Fruit fly (Drosophila melanogaster) whole organism: ENCODE measurements around the gene msi.

Experiments
- CG8478 ChIP-seq: fragments of >200 bp; optimal IDR thresholded peaks from 2 replicates; lab custom pipeline; 2018; ENCODE audit warnings: inconsistent platforms
- Dll ChIP-seq: fragments of >200 bp; optimal IDR thresholded peaks from 2 replicates; lab custom pipeline; 2017
- EcR ChIP-seq, 2 experiments: fragments of >200 bp; optimal IDR thresholded peaks; 2 replicates each; lab custom pipeline; 2017; ENCODE audit warnings: missing biosample characterization in 2 of 2, missing genetic modification characterization in 2 of 2, missing genetic modification reagents in 2 of 2
- pan ChIP-seq: fragments of >200 bp; optimal IDR thresholded peaks from 2 replicates; lab custom pipeline; 2017
- psq ChIP-seq: fragments of >200 bp; optimal IDR thresholded peaks from 2 replicates; lab custom pipeline; 2017
- usp ChIP-seq: fragments of >200 bp; optimal IDR thresholded peaks from 2 replicates; lab custom pipeline; 2017; ENCODE audit warnings: missing biosample characterization, missing genetic modification characterization, mixed read lengths

Gene msi

DNA sequence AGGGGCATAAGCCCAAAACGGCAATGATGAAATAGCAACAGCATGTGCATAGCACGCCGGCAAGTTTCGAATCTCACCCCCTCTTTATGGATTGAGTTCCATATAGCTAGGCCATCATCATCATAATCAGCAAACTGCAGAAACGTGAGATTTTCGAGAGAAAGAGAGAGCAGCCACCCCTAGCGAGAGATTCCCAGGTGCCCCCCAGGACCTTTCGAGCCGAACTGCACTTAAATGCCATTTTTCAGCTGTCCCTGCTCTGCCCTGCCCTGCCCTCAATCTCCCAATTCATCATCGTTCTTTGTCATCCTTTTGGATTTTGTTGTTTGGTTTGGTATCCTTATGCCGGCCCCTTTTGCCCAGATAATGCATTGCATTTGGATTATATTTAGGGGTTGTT is 71.8 kb downstream of the msi start:
- TF ChIP-seq Dll = no peak
- TF ChIP-seq EcR (GFP tag; optimal IDR thresholded peaks at IDR 0.05; lab: Kevin White, UChicago) = no peak
- no peak for TF ChIP-seq CG8478 (lab: Kevin White, UChicago)
- no peak for TF ChIP-seq usp (GFP tag; lab: Kevin White, UChicago)
- TF ChIP-seq psq (lab: Kevin White, UChicago) = no peak
- no peak for TF ChIP-seq pan (lab: Kevin White, UChicago)

DNA sequence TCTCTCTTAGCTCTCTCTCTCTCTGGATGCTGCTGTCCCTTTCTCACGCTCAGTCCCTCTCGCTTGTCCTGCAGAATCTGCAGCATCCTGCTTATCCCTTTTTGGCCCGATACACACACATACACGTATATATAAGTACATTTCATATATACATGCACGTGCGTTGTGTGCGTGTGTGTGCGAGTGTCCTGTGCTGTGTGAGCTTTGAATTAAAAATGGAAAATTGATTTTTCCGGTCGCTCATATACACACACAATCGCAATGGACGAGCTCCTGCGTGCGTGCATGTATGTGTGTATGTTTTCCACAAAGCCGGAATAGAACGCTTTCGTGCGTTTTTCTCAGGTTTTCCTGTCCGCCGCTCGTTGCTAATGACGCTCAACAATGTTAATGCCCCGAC is 72.6 kb downstream of the msi start:
- TF ChIP-seq pan (lab: Kevin White, UChicago) = no peak

DNA sequence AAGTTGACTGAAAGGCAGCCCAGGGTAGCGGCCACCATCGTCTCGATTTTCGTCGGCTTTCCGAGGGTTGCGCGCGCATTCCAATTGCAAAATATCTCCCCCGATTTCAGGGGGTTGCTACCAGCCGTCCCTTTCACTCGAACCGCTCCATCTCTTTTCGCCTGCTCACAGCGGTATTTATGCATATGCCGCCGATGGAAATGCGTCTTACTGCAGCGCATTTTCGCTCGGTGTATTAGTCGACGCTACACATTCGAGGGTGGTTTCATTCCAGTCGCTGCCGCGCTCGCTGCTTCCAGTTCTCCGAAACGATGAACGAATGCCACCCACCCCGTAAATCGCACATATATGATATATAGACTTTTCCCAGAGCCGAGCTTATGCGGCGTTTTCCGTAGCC is 73.2 kb downstream of the msi start:
- TF ChIP-seq psq (lab: Kevin White, UChicago) (no peak), EcR (GFP tag; optimal IDR thresholded peaks at IDR 0.05; lab: Kevin White, UChicago) (no peak), CG8478 (lab: Kevin White, UChicago) (no peak), Dll (no peak)

DNA sequence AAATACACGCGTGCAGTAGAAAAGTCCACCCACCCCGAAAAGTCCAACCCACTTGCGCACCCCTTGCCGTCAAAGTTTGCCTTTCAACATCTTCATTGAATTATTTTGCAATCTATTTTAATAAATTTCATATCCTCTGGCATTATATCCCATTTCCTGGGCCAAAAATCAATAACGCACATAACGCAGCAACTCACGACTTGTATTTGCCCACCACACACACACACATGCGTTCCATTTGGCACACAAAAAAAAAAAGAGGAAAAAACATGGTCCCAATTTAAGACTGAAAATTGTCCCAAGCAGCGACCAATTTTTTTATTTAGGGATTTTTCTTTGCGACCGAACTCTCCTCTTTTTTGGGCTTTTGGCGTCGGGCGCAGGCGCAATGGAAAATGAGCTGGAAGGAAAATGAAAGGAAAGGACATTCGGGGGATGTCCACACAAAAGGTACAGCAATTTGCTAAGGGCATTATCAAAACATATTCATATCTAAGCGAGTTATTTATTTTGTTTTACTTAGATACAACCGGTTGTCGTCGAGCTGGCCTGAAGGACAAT is 75.0 kb downstream of the msi start:
- TF ChIP-seq Dll = no peak
- no peak for TF ChIP-seq psq (lab: Kevin White, UChicago)
- no peak for TF ChIP-seq usp (GFP tag; lab: Kevin White, UChicago)
- TF ChIP-seq pan (lab: Kevin White, UChicago) = no peak

DNA sequence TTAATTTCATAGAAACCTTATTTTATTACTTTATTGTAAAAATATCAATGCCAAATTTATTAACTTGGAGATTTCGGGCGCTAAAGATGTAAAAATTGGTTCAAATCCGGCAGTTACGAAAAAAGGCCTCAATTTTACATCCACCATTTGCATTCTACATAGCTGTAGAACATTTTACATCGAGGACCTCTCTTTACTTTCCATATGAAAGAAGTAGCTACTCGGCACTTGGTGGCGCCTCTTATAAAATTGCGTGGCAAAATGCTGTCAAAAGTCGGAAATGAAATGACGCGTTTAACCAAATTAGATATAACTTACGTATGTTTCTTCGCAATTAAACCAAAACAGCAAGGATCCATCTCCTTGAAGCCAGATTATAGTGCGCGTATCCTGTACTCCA is 75.6 kb downstream of the msi start:
- TF ChIP-seq CG8478 (lab: Kevin White, UChicago) = no peak

DNA sequence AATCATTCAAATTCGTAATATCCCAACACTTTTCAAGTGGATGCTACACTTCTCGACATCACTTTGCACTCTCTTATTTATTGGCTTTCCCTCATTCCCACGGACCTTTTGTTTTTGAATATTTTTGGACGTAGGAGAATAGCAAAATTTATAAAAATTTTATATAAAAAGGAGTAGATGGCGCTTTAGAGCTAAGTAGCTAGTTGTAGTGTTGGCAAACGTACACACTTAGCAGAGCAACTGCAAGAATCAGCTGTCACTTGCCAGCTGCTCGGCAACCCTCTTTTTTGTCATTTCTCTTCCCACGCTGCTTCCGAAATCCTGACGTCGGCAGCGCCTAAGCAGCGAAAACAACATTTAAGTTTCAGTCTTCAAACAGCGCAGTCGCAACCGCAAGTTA is 78.2 kb downstream of the msi start:
- no peak for TF ChIP-seq Dll
- no peak for TF ChIP-seq CG8478 (lab: Kevin White, UChicago)
- TF ChIP-seq EcR (GFP tag; optimal IDR thresholded peaks at IDR 0.05; lab: Kevin White, UChicago) = no peak
- TF ChIP-seq psq (lab: Kevin White, UChicago) = no peak
- no peak for TF ChIP-seq usp (GFP tag; lab: Kevin White, UChicago)

DNA sequence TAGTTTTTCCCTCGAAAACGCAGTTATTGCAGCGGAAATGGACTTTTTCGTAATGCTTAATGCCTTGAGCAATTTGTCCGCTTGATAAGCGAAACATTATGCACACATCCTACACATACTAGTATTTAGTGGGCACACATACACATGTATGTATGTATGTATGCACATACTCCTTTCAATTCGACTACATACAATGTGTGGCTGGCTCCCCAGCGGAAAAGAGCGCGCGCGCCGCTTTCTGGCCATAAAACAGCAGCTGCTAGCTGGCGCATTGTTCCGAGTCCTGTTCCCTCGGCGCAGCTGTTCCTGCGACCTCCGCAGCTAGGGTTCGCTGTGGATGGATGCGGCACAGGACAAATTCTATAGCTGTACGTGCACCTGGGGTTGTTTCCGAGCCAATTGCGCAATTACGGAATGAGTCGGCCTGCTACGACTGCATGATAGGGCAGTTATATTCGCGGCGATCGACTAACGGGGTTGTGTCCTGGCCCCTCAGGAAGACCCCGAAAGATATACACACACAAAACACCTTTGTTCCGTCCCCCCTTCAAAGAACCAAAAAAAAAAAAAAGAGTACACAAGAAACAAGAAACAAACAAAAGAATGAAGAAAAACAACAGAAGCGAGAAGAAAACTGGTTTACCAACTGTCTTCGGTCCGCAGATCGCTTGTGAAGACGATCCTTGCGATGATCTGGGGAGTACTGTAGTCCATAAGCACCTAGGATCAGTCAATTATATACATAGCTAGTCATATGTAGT is 80.5 kb downstream of the msi start:
- TF ChIP-seq CG8478 (lab: Kevin White, UChicago) = no peak
- TF ChIP-seq Dll = no peak
- TF ChIP-seq psq (lab: Kevin White, UChicago) = no peak
- TF ChIP-seq usp (GFP tag; lab: Kevin White, UChicago) = no peak
- TF ChIP-seq EcR (GFP tag; optimal IDR thresholded peaks at IDR 0.05; lab: Kevin White, UChicago) = no peak
- TF ChIP-seq pan (lab: Kevin White, UChicago) = no peak

DNA sequence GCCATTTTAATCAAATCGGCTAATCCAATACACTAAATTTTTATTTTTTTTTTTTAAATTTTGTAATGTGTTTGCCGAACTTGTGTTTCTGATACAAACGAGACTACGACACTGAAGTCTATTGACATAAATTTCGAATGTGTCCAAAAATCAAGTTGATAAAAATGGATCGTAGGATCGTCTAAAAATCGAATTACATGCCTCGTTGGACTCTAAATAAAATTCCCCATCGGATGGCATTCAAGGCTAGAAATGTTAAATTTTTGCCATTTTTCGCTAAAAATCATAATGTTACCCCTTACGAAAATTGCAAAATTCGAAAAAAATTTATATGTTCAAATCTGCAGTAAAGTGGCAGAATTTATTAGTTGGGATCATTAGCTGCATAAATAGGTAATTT is 93.1 kb downstream of the msi start, which contains the start of gene ymp:
Gene ymp, minus strand, starts transcription at position 101 of the 400 bp plus-strand sequence.
- TF ChIP-seq EcR (GFP tag; optimal IDR thresholded peaks at IDR 0.05; lab: Kevin White, UChicago) = no peak
- TF ChIP-seq pan (lab: Kevin White, UChicago) = no peak
- TF ChIP-seq Dll = no peak
- TF ChIP-seq usp (GFP tag; lab: Kevin White, UChicago) = no peak
- no peak for TF ChIP-seq CG8478 (lab: Kevin White, UChicago)
- TF ChIP-seq psq (lab: Kevin White, UChicago) = no peak

DNA sequence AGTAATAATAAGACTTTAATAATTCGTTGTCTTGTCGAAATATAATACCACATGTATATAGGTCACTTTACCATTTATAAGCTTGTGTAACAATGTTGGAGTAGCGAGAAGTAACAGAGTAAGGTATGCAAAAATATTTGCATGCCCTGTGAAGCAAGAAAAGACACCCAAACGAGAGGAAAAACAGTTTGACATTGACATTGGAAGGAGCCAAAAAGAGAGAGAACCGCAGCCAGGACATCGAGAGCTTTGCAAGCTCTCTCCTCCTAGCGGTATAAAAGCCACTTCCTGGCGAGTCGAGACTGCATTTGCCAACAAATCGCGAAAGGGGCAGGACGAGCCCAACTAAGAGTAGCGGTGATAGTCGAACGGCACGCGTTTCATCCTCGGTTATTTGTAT is 97.4 kb downstream of the msi start, which contains the start of gene CG5079:
Gene CG5079, plus strand, starts transcription at position 301 of the 400 bp plus-strand sequence.
- TF ChIP-seq pan (lab: Kevin White, UChicago) (no peak), EcR (GFP tag; optimal IDR thresholded peaks at IDR 0.05; lab: Kevin White, UChicago) (no peak), Dll (no peak), psq (lab: Kevin White, UChicago) (no peak), usp (GFP tag; lab: Kevin White, UChicago) (no peak), CG8478 (lab: Kevin White, UChicago) (no peak)

DNA sequence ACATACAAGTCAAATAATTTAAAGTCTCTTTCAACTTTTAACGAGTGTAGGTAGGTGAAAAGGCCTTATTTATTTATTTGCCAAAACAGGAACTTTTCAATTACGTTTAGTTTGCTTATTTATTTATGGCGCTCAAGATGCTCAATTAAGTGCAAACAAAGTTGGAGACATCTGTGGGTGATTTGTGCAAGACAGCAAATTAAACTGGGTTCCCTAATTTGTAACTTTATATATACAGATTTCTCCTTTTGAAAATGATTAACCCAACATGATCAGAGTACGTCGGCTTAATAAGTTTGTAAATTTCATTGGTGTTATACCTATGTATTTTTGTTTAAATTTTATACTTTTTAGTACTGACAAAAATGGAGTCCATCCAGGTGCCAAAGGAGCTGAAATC is 102.2 kb downstream of the msi start, which contains the start of gene CG5071:
Gene CG5071, plus strand, starts transcription at position 301 of the 400 bp plus-strand sequence.
- no peak for TF ChIP-seq usp (GFP tag; lab: Kevin White, UChicago)
- no peak for TF ChIP-seq Dll
- TF ChIP-seq psq (lab: Kevin White, UChicago) = no peak
- TF ChIP-seq CG8478 (lab: Kevin White, UChicago) = no peak
- no peak for TF ChIP-seq pan (lab: Kevin White, UChicago)
- TF ChIP-seq EcR (GFP tag; optimal IDR thresholded peaks at IDR 0.05; lab: Kevin White, UChicago) = no peak

DNA sequence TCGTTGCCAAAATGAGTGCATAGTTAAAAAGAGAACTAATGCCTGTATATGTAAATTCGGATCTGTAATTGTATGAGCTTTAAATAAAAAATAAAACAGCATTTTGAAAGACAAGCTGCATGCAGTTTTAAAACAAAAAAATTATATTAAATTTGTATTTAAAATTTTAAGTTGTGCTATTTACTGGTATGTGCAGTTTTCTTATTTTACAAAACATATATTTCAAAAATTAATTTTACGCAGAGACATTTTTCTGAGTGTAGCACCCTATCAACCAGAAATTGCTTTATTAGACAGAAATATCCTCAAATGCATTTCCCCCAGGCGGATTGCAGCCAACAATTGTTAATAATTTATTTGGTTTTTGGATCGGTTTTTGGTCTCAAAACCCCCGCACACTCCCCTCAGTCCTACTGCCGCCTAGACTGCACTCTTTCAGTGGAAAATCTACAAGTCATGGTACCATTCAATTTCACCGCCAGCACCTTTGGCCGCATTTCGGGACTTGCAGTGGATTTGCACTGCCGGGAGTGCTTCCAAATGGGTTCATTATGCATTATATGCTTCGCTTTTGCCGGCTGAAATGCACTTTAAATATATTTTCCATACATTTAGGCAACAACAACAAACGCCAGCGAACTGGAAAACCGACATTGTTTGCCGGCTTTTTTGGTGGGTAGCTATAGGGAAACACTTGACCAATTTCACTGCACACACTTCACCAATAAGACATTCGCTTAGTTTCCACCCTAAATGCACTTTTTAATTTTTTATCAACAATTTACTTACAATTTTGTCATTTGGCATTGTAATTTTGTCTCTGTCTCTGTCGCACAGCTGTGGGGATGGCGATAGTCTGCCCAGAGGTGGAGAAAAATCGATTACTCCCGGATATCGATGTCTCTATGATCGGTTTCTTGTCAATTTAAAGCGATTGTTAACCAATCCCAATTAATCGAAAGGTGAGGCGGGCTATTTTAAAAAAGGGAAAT is 108.2 kb downstream of the msi start, which contains the start of gene Npl4:
Gene Npl4, minus strand, starts transcription at position 863 of the 992 bp plus-strand sequence.
- TF ChIP-seq EcR (GFP tag; optimal IDR thresholded peaks at IDR 0.05; lab: Kevin White, UChicago) (no peak), psq (lab: Kevin White, UChicago) (no peak), usp (GFP tag; lab: Kevin White, UChicago) (no peak), CG8478 (lab: Kevin White, UChicago) (no peak), pan (lab: Kevin White, UChicago) (no peak), Dll (no peak)
